Worm (Caenorhabditis elegans) whole organism, mixed stage, embryonic: Measurements from ENCODE around the gene idpp-14.

Source experiments
- blmp-1 ChIP-seq: fragments of 150-350 bp; optimal IDR thresholded peaks from 2 replicates; lab custom pipeline; 2014; ENCODE audit warnings: missing biosample characterization, missing genetic modification characterization
- hlh-1 ChIP-seq: fragments of 150-350 bp; optimal IDR thresholded peaks from 2 replicates; lab custom pipeline; 2014; ENCODE audit warnings: missing biosample characterization, missing genetic modification reagents, missing genetic modification characterization
- lin-13 ChIP-seq: fragments of 150-350 bp; optimal IDR thresholded peaks from 2 replicates; lab custom pipeline; 2014; ENCODE audit warnings: missing biosample characterization, missing genetic modification characterization
- lsy-2 ChIP-seq: fragments of 150-350 bp; optimal IDR thresholded peaks from 2 replicates; lab custom pipeline; 2014; ENCODE audit warnings: missing biosample characterization, missing genetic modification characterization
- nhr-12 ChIP-seq: fragments of 150-350 bp; optimal IDR thresholded peaks from 2 replicates; lab custom pipeline; 2014; ENCODE audit warnings: missing biosample characterization, missing genetic modification characterization
- unc-62 ChIP-seq: fragments of 150-350 bp; optimal IDR thresholded peaks from 2 replicates; lab custom pipeline; 2014; ENCODE audit warnings: missing biosample characterization, missing genetic modification reagents, missing genetic modification characterization

ce11 chrX:16113996-16114395 lies 31.8 kb downstream of the idpp-14 start:
- TF ChIP-seq nhr-12 (no peak), lsy-2 (tag; lab: Kevin White, UChicago) (no peak), blmp-1 (tag; lab: Kevin White, UChicago) (no peak), hlh-1 (tag; lab: Kevin White, UChicago) (no peak), unc-62 (GFP tag; lab: Kevin White, UChicago) (no peak), lin-13 (tag; lab: Kevin White, UChicago) (no peak)
